Fruit fly (Drosophila melanogaster): Measurements from ENCODE around the gene CG12229.

The CG12229 gene

DNA sequence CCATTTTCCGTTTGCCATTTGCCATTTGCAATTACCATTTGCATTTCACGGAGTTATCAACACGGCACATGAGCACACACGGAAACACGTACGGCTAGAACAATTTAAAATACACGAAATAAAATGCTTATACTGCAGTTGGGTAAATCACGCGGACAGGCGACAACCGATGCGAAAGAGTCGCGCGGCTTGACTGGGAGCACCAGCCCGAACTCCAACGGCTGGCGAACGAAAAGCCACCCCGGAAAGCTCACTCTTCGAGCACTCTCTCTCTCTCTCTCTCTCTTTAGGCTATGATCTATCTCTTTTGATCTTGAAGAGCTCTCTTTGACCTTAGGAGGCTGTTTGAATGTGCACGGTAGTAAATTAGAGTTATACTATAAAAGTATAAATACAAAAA is 14.9 kb downstream of the CG12229 start, which contains the start of gene blot (continued):
- TF ChIP-seq insv (GFP tag; optimal IDR thresholded peaks at IDR 0.05) (no peak), CG11695 (GFP tag; IDR thresholded peaks at IDR 0.05) (no peak), CkIIα-i1 (GFP tag; IDR thresholded peaks at IDR 0.05) (no peak), CG9609 (GFP tag; optimal IDR thresholded peaks at IDR 0.05) (no peak), CG31388 (GFP tag; optimal IDR thresholded peaks at IDR 0.05) (no peak), Kr (GFP tag; optimal IDR thresholded peaks at IDR 0.05) (no peak), HLHmδ (GFP tag; optimal IDR thresholded peaks at IDR 0.05) (no peak), CG12236 (GFP tag; optimal IDR thresholded peaks at IDR 0.05) (no peak), CG15011 (GFP tag; optimal IDR thresholded peaks at IDR 0.05) (no peak), Optix (GFP tag; IDR thresholded peaks at IDR 0.05) (no peak), CG12104 (GFP tag; optimal IDR thresholded peaks at IDR 0.05) (no peak), scrt (GFP tag; optimal IDR thresholded peaks at IDR 0.05) (no peak), Bgb (GFP tag; IDR thresholded peaks at IDR 0.05; ENCODE audit: partially characterized antibody) (no peak), CG6654 (GFP tag; optimal IDR thresholded peaks at IDR 0.05) (no peak), Opbp (GFP tag; IDR thresholded peaks at IDR 0.05; ENCODE audit: partially characterized antibody) (0 out of 3 replicates have a peak, but pooled peaks have one; percentile 27), Fer2 (tag; optimal IDR thresholded peaks at IDR 0.05) (no peak), fd102C (GFP tag; optimal IDR thresholded peaks at IDR 0.05) (no peak), az2 (GFP tag; optimal IDR thresholded peaks at IDR 0.05) (no peak), CG17359 (tag; optimal IDR thresholded peaks at IDR 0.05) (no peak), gsb (GFP tag; IDR thresholded peaks at IDR 0.05) (no peak), CG9215 (GFP tag; IDR thresholded peaks at IDR 0.05) (no peak), CG13123 (GFP tag; optimal IDR thresholded peaks at IDR 0.05) (no peak), chif (GFP tag; optimal IDR thresholded peaks at IDR 0.05) (no peak), CG12155 (GFP tag; optimal IDR thresholded peaks at IDR 0.05) (no peak), bbx (GFP tag; IDR thresholded peaks at IDR 0.05; ENCODE audit: partially characterized antibody) (peak; percentile 36; the same call in 1 of the 2 replicates), vvl (GFP tag; IDR thresholded peaks at IDR 0.05) (peak; percentile 68), disco-r (GFP tag; optimal IDR thresholded peaks at IDR 0.05) (no peak), fru (optimal IDR thresholded peaks at IDR 0.05) (no peak), D19A (tag; optimal IDR thresholded peaks at IDR 0.05) (no peak), jing (GFP tag; optimal IDR thresholded peaks at IDR 0.05) (no peak), CG4404 (GFP tag; IDR thresholded peaks at IDR 0.05) (no peak), CG7372 (GFP tag; IDR thresholded peaks at IDR 0.05) (no peak), CG3281 (GFP tag; optimal IDR thresholded peaks at IDR 0.05) (no peak), bigmax (GFP tag; optimal IDR thresholded peaks at IDR 0.05) (no peak), HmgD (GFP tag; optimal IDR thresholded peaks at IDR 0.05) (no peak), chm (GFP tag; IDR thresholded peaks at IDR 0.05) (peak; percentile 83), Med (GFP tag) (peak; percentile 3), CG10979 (tag; optimal IDR thresholded peaks at IDR 0.05) (no peak), CG17385 (GFP tag; optimal IDR thresholded peaks at IDR 0.05) (no peak), salm (tag; optimal IDR thresholded peaks at IDR 0.05) (no peak), CG1602 (GFP tag; optimal IDR thresholded peaks at IDR 0.05) (no peak), CG6765 (GFP tag; optimal IDR thresholded peaks at IDR 0.05) (no peak), CG11560 (tag; IDR thresholded peaks at IDR 0.05) (no peak), cg (GFP tag; optimal IDR thresholded peaks at IDR 0.05) (no peak), PHDP (tag; optimal IDR thresholded peaks at IDR 0.05) (no peak), CG7839 (tag; optimal IDR thresholded peaks at IDR 0.05) (peak; percentile 0), CG4617 (GFP tag; optimal IDR thresholded peaks at IDR 0.05; ENCODE audit: borderline replicate concordance) (no peak), gce (GFP tag; IDR thresholded peaks at IDR 0.05) (no peak), Jarid2 (GFP tag; optimal IDR thresholded peaks at IDR 0.05) (peak; percentile 95), Gug (GFP tag; IDR thresholded peaks at IDR 0.05) (no peak), odd (GFP tag; optimal IDR thresholded peaks at IDR 0.05) (no peak), bsh (GFP tag; optimal IDR thresholded peaks at IDR 0.05) (peak in 1 of 2 experiments; percentile 35)
